Worm (Caenorhabditis elegans) whole organism, L1 larva: ENCODE results near the gene lbp-3.

Experiments used
- hpl-2 ChIP-seq: fragments of 150-350 bp; optimal IDR thresholded peaks from 2 replicates; lab custom pipeline; 2014; ENCODE audit warnings: missing biosample characterization, missing genetic modification reagents, missing genetic modification characterization
- jun-1 ChIP-seq: fragments of 150-350 bp; optimal IDR thresholded peaks from 2 replicates; lab custom pipeline; 2014; ENCODE audit warnings: missing biosample characterization, missing genetic modification reagents, missing genetic modification characterization
- mep-1 ChIP-seq: fragments of 150-350 bp; optimal IDR thresholded peaks from 2 replicates; lab custom pipeline; 2014; ENCODE audit warnings: missing biosample characterization, missing genetic modification characterization
- nhr-71 ChIP-seq: sonication (generic microtip); optimal IDR thresholded peaks from 2 replicates; lab custom pipeline; 2016; ENCODE audit warnings: mild to moderate bottlenecking, missing genetic modification characterization, moderate library complexity, missing compliant biosample characterization
- nhr-77 ChIP-seq: fragments of 150-350 bp; optimal IDR thresholded peaks from 2 replicates; lab custom pipeline; 2014; ENCODE audit warnings: missing biosample characterization, missing genetic modification characterization
- unc-98 ChIP-seq: fragments of 200-800 bp; sonication (Bioruptor generic); IDR thresholded peaks from 2 replicates; pipeline ENCODE4 v1.3.6; 2022; ENCODE audit warnings: missing genetic modification characterization, missing compliant biosample characterization
- ztf-4 ChIP-seq: fragments of 150-350 bp; optimal IDR thresholded peaks from 2 replicates; lab custom pipeline; 2014; ENCODE audit warnings: missing biosample characterization, missing genetic modification characterization

DNA sequence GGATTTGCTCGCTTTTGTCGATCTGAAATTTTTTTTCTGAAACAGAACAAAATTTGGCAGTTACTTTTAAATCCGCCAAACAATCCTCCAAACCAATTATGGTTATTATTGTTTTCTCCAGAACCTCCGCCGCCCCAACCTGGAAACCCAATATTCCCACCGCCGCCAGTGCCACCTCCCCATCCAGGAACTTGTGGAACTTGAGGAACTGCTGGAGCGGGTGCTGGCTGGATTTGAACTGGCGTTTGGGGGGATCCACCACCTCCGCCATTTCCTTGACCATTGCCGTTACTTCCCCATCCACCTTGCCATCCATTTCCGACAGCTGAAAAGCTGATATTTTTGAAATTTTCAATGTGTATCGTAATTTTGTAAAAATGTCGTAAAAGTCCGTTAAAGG lies 9.4 kb upstream of the lbp-3 start:
- no peak for TF ChIP-seq mep-1 (tag; lab: Kevin White, UChicago)
- TF ChIP-seq nhr-71 (tag; lab: Kevin White, UChicago) = no peak
- no peak for TF ChIP-seq nhr-77 (tag; lab: Kevin White, UChicago)
- no peak for TF ChIP-seq unc-98
- no peak for TF ChIP-seq ztf-4 (tag; lab: Kevin White, UChicago)
- TF ChIP-seq jun-1 (tag; lab: Kevin White, UChicago) = no peak
- TF ChIP-seq hpl-2 (GFP tag; lab: Kevin White, UChicago) = no peak
